Fruit fly (Drosophila melanogaster): ENCODE measurements around the gene CG4594.

The CG4594 gene

dm6 chr2L:9946051-9946450 is 26.1 kb downstream of the CG4594 start:
- TF ChIP-seq CG8159 (tag; optimal IDR thresholded peaks at IDR 0.05) (no peak), CG4496 (GFP tag; IDR thresholded peaks at IDR 0.05) (0 out of 3 replicates have a peak, but pooled peaks have one; percentile 25)

- 0 out of 2 replicates have a peak, but pooled peaks have one; percentile 44 for TF ChIP-seq CG32121 (GFP tag; IDR thresholded peaks at IDR 0.05)
- 0 out of 2 replicates have a peak, but pooled peaks have one; percentile 22 for TF ChIP-seq CG12605 (GFP tag; IDR thresholded peaks at IDR 0.05)
- no peak for TF ChIP-seq CG14655 (GFP tag; optimal IDR thresholded peaks at IDR 0.05)
- peak; percentile 70 for TF ChIP-seq fd96Ca (GFP tag; IDR thresholded peaks at IDR 0.05)
- peak; percentile 45 for TF ChIP-seq Pif1B (GFP tag; optimal IDR thresholded peaks at IDR 0.05)
- peak; percentile 51 for TF ChIP-seq Pif1A (GFP tag; optimal IDR thresholded peaks at IDR 0.05)
- TF ChIP-seq EcR (GFP tag; optimal IDR thresholded peaks at IDR 0.05), result peak; percentile 68
- peak; percentile 95 for TF ChIP-seq CG13204 (GFP tag; optimal IDR thresholded peaks at IDR 0.05)
- TF ChIP-seq CG9948 (tag; optimal IDR thresholded peaks at IDR 0.05), result no peak
- TF ChIP-seq Ets98B (GFP tag; IDR thresholded peaks at IDR 0.05), result peak; percentile 67
- peak; percentile 69; the same call in 2 of the 3 replicates for TF ChIP-seq CG4496 (GFP tag; IDR thresholded peaks at IDR 0.05)
Measured at dm6 chr2L:9947265-9947664, 27.3 kb downstream of the CG4594 start, which contains the start of gene CG5853. Gene CG5853, minus strand, starts transcription at chr2L:9947648.

dm6 chr2L:9947738-9948519 is 28.0 kb downstream of the CG4594 start:
- TF ChIP-seq CG8159 (tag; optimal IDR thresholded peaks at IDR 0.05) (peak; percentile 26), CG8301 (tag; optimal IDR thresholded peaks at IDR 0.05) (no peak), EcR (GFP tag; optimal IDR thresholded peaks at IDR 0.05) (peak; percentile 73), CG15710 (tag; optimal IDR thresholded peaks at IDR 0.05) (peak; percentile 32), CG4496 (GFP tag; IDR thresholded peaks at IDR 0.05) (0 out of 3 replicates have a peak, but pooled peaks have one; percentile 32), CG14655 (GFP tag; optimal IDR thresholded peaks at IDR 0.05) (peak; percentile 54), CG32121 (GFP tag; IDR thresholded peaks at IDR 0.05) (no peak), Ets98B (GFP tag; IDR thresholded peaks at IDR 0.05) (no peak), D1 (tag; optimal IDR thresholded peaks at IDR 0.05) (no peak), CG13204 (GFP tag; optimal IDR thresholded peaks at IDR 0.05) (peak; percentile 78), Pif1A (GFP tag; optimal IDR thresholded peaks at IDR 0.05) (no peak)

dm6 chr2L:9948520-9948858 is 28.5 kb downstream of the CG4594 start:
- TF ChIP-seq fd96Ca (GFP tag; IDR thresholded peaks at IDR 0.05), result no peak
- TF ChIP-seq CG17806 (tag; optimal IDR thresholded peaks at IDR 0.05), result no peak
- TF ChIP-seq CG32121 (GFP tag; IDR thresholded peaks at IDR 0.05), result no peak
- TF ChIP-seq CG13204 (GFP tag; optimal IDR thresholded peaks at IDR 0.05), result no peak
- no peak for TF ChIP-seq CG9948 (tag; optimal IDR thresholded peaks at IDR 0.05)
- no peak for TF ChIP-seq Snoo (tag; optimal IDR thresholded peaks at IDR 0.05)
- TF ChIP-seq CG34367 (tag; optimal IDR thresholded peaks at IDR 0.05), result no peak
- no peak for TF ChIP-seq EcR (GFP tag; optimal IDR thresholded peaks at IDR 0.05)
- no peak for TF ChIP-seq CG8301 (tag; optimal IDR thresholded peaks at IDR 0.05)
- TF ChIP-seq D1 (tag; optimal IDR thresholded peaks at IDR 0.05), result no peak
- no peak for TF ChIP-seq rn (GFP tag; IDR thresholded peaks at IDR 0.05)
- TF ChIP-seq CG15710 (tag; optimal IDR thresholded peaks at IDR 0.05), result no peak
- TF ChIP-seq CG12605 (GFP tag; IDR thresholded peaks at IDR 0.05), result no peak
- TF ChIP-seq gl (tag; optimal IDR thresholded peaks at IDR 0.05), result no peak

dm6 chr2L:9949178-9950062 is 29.5 kb downstream of the CG4594 start:
- TF ChIP-seq Snoo (tag; optimal IDR thresholded peaks at IDR 0.05) (no peak), Pif1A (GFP tag; optimal IDR thresholded peaks at IDR 0.05) (peak; percentile 2), D1 (tag; optimal IDR thresholded peaks at IDR 0.05) (no peak), CG12605 (GFP tag; IDR thresholded peaks at IDR 0.05) (peak; percentile 47; the same call in 1 of the 2 replicates), CG17806 (tag; optimal IDR thresholded peaks at IDR 0.05) (no peak), CG32121 (GFP tag; IDR thresholded peaks at IDR 0.05) (no peak), CG14655 (GFP tag; optimal IDR thresholded peaks at IDR 0.05) (peak; percentile 31), CG34367 (tag; optimal IDR thresholded peaks at IDR 0.05) (no peak), rn (GFP tag; IDR thresholded peaks at IDR 0.05) (no peak), CG8301 (tag; optimal IDR thresholded peaks at IDR 0.05) (peak; percentile 23), Pif1B (GFP tag; optimal IDR thresholded peaks at IDR 0.05) (peak; percentile 17), CG13204 (GFP tag; optimal IDR thresholded peaks at IDR 0.05) (peak; percentile 25)

dm6 chr2L:9954119-9954518 is 34.2 kb downstream of the CG4594 start, which contains the start of the genes CG13126 and CG4709:
Gene CG13126, minus strand, starts transcription at chr2L:9954181.
Gene CG4709, plus strand, starts transcription at chr2L:9954325.
- TF ChIP-seq Pif1B (GFP tag; optimal IDR thresholded peaks at IDR 0.05) (peak; percentile 89), CG13204 (GFP tag; optimal IDR thresholded peaks at IDR 0.05) (peak; percentile 56), gl (tag; optimal IDR thresholded peaks at IDR 0.05) (peak; percentile 80), Snoo (tag; optimal IDR thresholded peaks at IDR 0.05) (peak; percentile 86), CG32121 (GFP tag; IDR thresholded peaks at IDR 0.05) (peak; percentile 89), CG10348 (GFP tag; IDR thresholded peaks at IDR 0.05) (no peak), Pif1A (GFP tag; optimal IDR thresholded peaks at IDR 0.05) (peak; percentile 81), CG15710 (tag; optimal IDR thresholded peaks at IDR 0.05) (peak; percentile 89), CG12605 (GFP tag; IDR thresholded peaks at IDR 0.05) (peak; percentile 95), D1 (tag; optimal IDR thresholded peaks at IDR 0.05) (no peak), fd96Ca (GFP tag; IDR thresholded peaks at IDR 0.05) (peak; percentile 71), CG9948 (tag; optimal IDR thresholded peaks at IDR 0.05) (peak; percentile 93), CG4496 (GFP tag; IDR thresholded peaks at IDR 0.05) (peak; percentile 87), CG34367 (tag; optimal IDR thresholded peaks at IDR 0.05) (peak; percentile 74), CG14655 (GFP tag; optimal IDR thresholded peaks at IDR 0.05) (peak; percentile 94), CG8301 (tag; optimal IDR thresholded peaks at IDR 0.05) (peak; percentile 92), CG8159 (tag; optimal IDR thresholded peaks at IDR 0.05) (peak; percentile 97), CG17806 (tag; optimal IDR thresholded peaks at IDR 0.05) (peak; percentile 96), EcR (GFP tag; optimal IDR thresholded peaks at IDR 0.05) (peak; percentile 19), rn (GFP tag; IDR thresholded peaks at IDR 0.05) (peak; percentile 59; the same call in 1 of the 2 replicates), Ets98B (GFP tag; IDR thresholded peaks at IDR 0.05) (peak; percentile 90)
